Fruit fly (Drosophila melanogaster) whole organism, embryonic: ENCODE data around the gene CG42272.

Experiments
- ATbp ChIP-seq: fragments of 200-800 bp; sonication (Bioruptor generic); optimal IDR thresholded peaks from 2 replicates; lab custom pipeline; 2017; ENCODE audit warnings: missing biosample characterization, mild to moderate bottlenecking, missing genetic modification characterization, missing genetic modification reagents
- Abd-B ChIP-seq: fragments of 200-800 bp; sonication (Bioruptor generic); optimal IDR thresholded peaks from 2 replicates; lab custom pipeline; 2018; ENCODE audit warnings: missing biosample characterization, mild to moderate bottlenecking, missing genetic modification characterization, moderate library complexity
- Antp ChIP-seq: fragments of 200-800 bp; sonication (Bioruptor generic); optimal IDR thresholded peaks from 3 replicates; lab custom pipeline; 2016; ENCODE audit warnings: missing biosample characterization, missing genetic modification characterization
- Atf-2 ChIP-seq: fragments of 200-800 bp; sonication (Bioruptor generic); optimal IDR thresholded peaks from 2 replicates; lab custom pipeline; 2016; ENCODE audit warnings: missing biosample characterization, missing genetic modification characterization
- Bdp1 ChIP-seq: fragments of 200-800 bp; sonication (Bioruptor generic); optimal IDR thresholded peaks from 3 replicates; lab custom pipeline; 2016; ENCODE audit warnings: missing biosample characterization, missing genetic modification characterization
- Bteb2 ChIP-seq: fragments of 200-800 bp; sonication (Bioruptor generic); optimal IDR thresholded peaks from 2 replicates; lab custom pipeline; 2016; ENCODE audit warnings: missing biosample characterization, missing genetic modification characterization
- C15 ChIP-seq: fragments of 200-800 bp; sonication (Bioruptor generic); IDR thresholded peaks from 3 replicates; pipeline ENCODE4 v1.3.6; 2022; ENCODE audit warnings: missing biosample characterization, missing genetic modification characterization
- CG10366 ChIP-seq: fragments of 200-800 bp; sonication (Bioruptor generic); IDR thresholded peaks from 2 replicates; pipeline ENCODE4 v1.3.6; 2022; ENCODE audit warnings: missing biosample characterization, missing genetic modification characterization
- CG10959 ChIP-seq: fragments of 200-800 bp; sonication (Bioruptor generic); IDR thresholded peaks from 2 replicates; pipeline ENCODE4 v1.3.6; 2022; ENCODE audit warnings: missing biosample characterization, missing genetic modification characterization
- CG12659 ChIP-seq: fragments of 200-800 bp; sonication (Bioruptor generic); optimal IDR thresholded peaks from 3 replicates; lab custom pipeline; 2017; ENCODE audit warnings: mild to moderate bottlenecking, missing biosample characterization, missing genetic modification reagents, missing genetic modification characterization
- CG12942 ChIP-seq: fragments of 200-800 bp; sonication (Bioruptor generic); optimal IDR thresholded peaks from 3 replicates; lab custom pipeline; 2016; ENCODE audit warnings: missing biosample characterization, missing genetic modification characterization
- CG15514 ChIP-seq: fragments of 200-800 bp; sonication (Bioruptor generic); optimal IDR thresholded peaks from 3 replicates; lab custom pipeline; 2017; ENCODE audit warnings: missing biosample characterization, missing genetic modification characterization, mild to moderate bottlenecking, moderate library complexity, missing genetic modification reagents
- CG15601 ChIP-seq: fragments of 200-800 bp; sonication (Bioruptor generic); optimal IDR thresholded peaks from 3 replicates; lab custom pipeline; 2019; ENCODE audit warnings: missing biosample characterization, mild to moderate bottlenecking, missing genetic modification characterization, moderate library complexity
- CG16863 ChIP-seq: fragments of 200-800 bp; sonication (Bioruptor generic); optimal IDR thresholded peaks from 3 replicates; lab custom pipeline; 2016; ENCODE audit warnings: missing biosample characterization, missing genetic modification characterization
- CG2120 ChIP-seq: fragments of 200-800 bp; sonication (Bioruptor generic); optimal IDR thresholded peaks from 3 replicates; lab custom pipeline; 2016; ENCODE audit warnings: missing biosample characterization, missing genetic modification characterization
- CG2129 ChIP-seq: fragments of 200-800 bp; sonication (Bioruptor generic); IDR thresholded peaks from 2 replicates; pipeline ENCODE4 v1.3.6; 2022; ENCODE audit warnings: missing biosample characterization, missing genetic modification characterization; ENCODE audit not compliant: partially characterized antibody
- CG30403 ChIP-seq: fragments of 200-800 bp; sonication (Bioruptor generic); optimal IDR thresholded peaks from 3 replicates; lab custom pipeline; 2016; ENCODE audit warnings: missing biosample characterization, missing genetic modification characterization
- CG4707 ChIP-seq: fragments of 200-800 bp; sonication (Bioruptor generic); optimal IDR thresholded peaks from 2 replicates; lab custom pipeline; 2018; ENCODE audit warnings: missing biosample characterization, mild to moderate bottlenecking, missing genetic modification characterization, moderate library complexity
- CG6765 ChIP-seq: fragments of 200-800 bp; sonication (Bioruptor generic); optimal IDR thresholded peaks from 3 replicates; lab custom pipeline; 2017; ENCODE audit warnings: missing biosample characterization, mild to moderate bottlenecking, missing genetic modification characterization
- CoRest ChIP-seq: fragments of 200-800 bp; sonication (Bioruptor generic); optimal IDR thresholded peaks from 3 replicates; lab custom pipeline; 2018; ENCODE audit warnings: missing biosample characterization, mild to moderate bottlenecking, missing genetic modification characterization, moderate library complexity
- Dbx ChIP-seq: fragments of 200-800 bp; sonication (Bioruptor generic); IDR thresholded peaks from 3 replicates; pipeline ENCODE4 v1.3.6; 2022; ENCODE audit warnings: missing biosample characterization, missing genetic modification characterization
- Dll ChIP-seq: fragments of 200-800 bp; sonication (Bioruptor generic); IDR thresholded peaks from 4 replicates; pipeline ENCODE4 v1.3.6; 2022; ENCODE audit warnings: missing biosample characterization, missing genetic modification characterization; ENCODE audit not compliant: partially characterized antibody
- ERR ChIP-seq: fragments of 200-800 bp; sonication (Bioruptor generic); optimal IDR thresholded peaks from 2 replicates; lab custom pipeline; 2016; ENCODE audit warnings: missing biosample characterization, missing genetic modification characterization
- Hr51 ChIP-seq, 2 experiments: fragments of 200-800 bp; sonication (Bioruptor generic); optimal IDR thresholded peaks; 2 replicates in 1 of 2; 3 replicates in 1 of 2; lab custom pipeline; 2016 to 2018; ENCODE audit warnings: missing biosample characterization in 2 of 2, missing genetic modification characterization in 2 of 2, mild to moderate bottlenecking in 1 of 2, moderate library complexity in 1 of 2
- Lim3 ChIP-seq: fragments of 200-800 bp; sonication (Bioruptor generic); IDR thresholded peaks from 2 replicates; pipeline ENCODE4 v1.3.6; 2022; ENCODE audit warnings: missing biosample characterization, missing genetic modification characterization
- Med ChIP-seq: fragments of 200-800 bp; sonication (Bioruptor generic); peaks from one replicate; lab custom pipeline; 2016; ENCODE audit warnings: missing biosample characterization, missing genetic modification characterization, mild to moderate bottlenecking, inconsistent platforms, moderate library complexity
- NC2β ChIP-seq: fragments of 200-800 bp; sonication (Bioruptor generic); optimal IDR thresholded peaks from 2 replicates; lab custom pipeline; 2016; ENCODE audit warnings: missing biosample characterization, missing genetic modification characterization
- Optix ChIP-seq: fragments of 200-800 bp; sonication (Bioruptor generic); IDR thresholded peaks from 3 replicates; pipeline ENCODE4 v1.3.6; 2022; ENCODE audit warnings: missing biosample characterization, missing genetic modification characterization
- Rfx ChIP-seq: fragments of 200-800 bp; sonication (Bioruptor generic); IDR thresholded peaks from 2 replicates; pipeline ENCODE4 v1.3.6; 2022; ENCODE audit warnings: missing biosample characterization, missing genetic modification characterization
- Rx ChIP-seq: fragments of 200-800 bp; sonication (Bioruptor generic); IDR thresholded peaks from 2 replicates; pipeline ENCODE4 v1.3.6; 2022; ENCODE audit warnings: missing biosample characterization, missing genetic modification characterization
- Sin3A ChIP-seq: fragments of >200 bp; optimal IDR thresholded peaks from 2 replicates; lab custom pipeline; 2018
- Vsx1 ChIP-seq: fragments of 200-800 bp; sonication (Bioruptor generic); optimal IDR thresholded peaks from 2 replicates; lab custom pipeline; 2017; ENCODE audit warnings: missing biosample characterization, mild to moderate bottlenecking, missing genetic modification characterization, missing genetic modification reagents
- abd-A ChIP-seq: fragments of 200-800 bp; sonication (Bioruptor generic); optimal IDR thresholded peaks from 3 replicates; lab custom pipeline; 2019; ENCODE audit warnings: missing biosample characterization, mild to moderate bottlenecking, missing genetic modification characterization, moderate library complexity
- ci ChIP-seq: fragments of 200-800 bp; sonication (Bioruptor generic); IDR thresholded peaks from 3 replicates; pipeline ENCODE4 v1.3.6; 2022; ENCODE audit warnings: missing biosample characterization, missing genetic modification characterization
- dimm ChIP-seq: fragments of 200-800 bp; sonication (Bioruptor generic); IDR thresholded peaks from 2 replicates; pipeline ENCODE4 v1.3.6; 2022; ENCODE audit warnings: missing biosample characterization, missing genetic modification characterization
- gcm ChIP-seq: fragments of 200-800 bp; sonication (Bioruptor generic); optimal IDR thresholded peaks from 2 replicates; lab custom pipeline; 2019; ENCODE audit warnings: missing biosample characterization, mild to moderate bottlenecking, missing genetic modification characterization, moderate library complexity
- her ChIP-seq: fragments of 200-800 bp; sonication (Bioruptor generic); optimal IDR thresholded peaks from 2 replicates; lab custom pipeline; 2016; ENCODE audit warnings: missing biosample characterization, missing genetic modification characterization
- hth ChIP-seq: fragments of >200 bp; optimal IDR thresholded peaks from 2 replicates; lab custom pipeline; 2017; ENCODE audit warnings: inconsistent platforms
- kay ChIP-seq: fragments of 200-800 bp; sonication (Bioruptor generic); optimal IDR thresholded peaks from 2 replicates; lab custom pipeline; 2016; ENCODE audit warnings: missing biosample characterization, missing genetic modification characterization
- klu ChIP-seq: fragments of 200-800 bp; sonication (Bioruptor generic); IDR thresholded peaks from 2 replicates; pipeline ENCODE4 v1.3.6; 2022; ENCODE audit warnings: missing biosample characterization, missing genetic modification characterization
- lmd ChIP-seq: fragments of 200-800 bp; sonication (Bioruptor generic); IDR thresholded peaks from 2 replicates; pipeline ENCODE4 v1.3.6; 2022; ENCODE audit warnings: missing biosample characterization, missing genetic modification characterization
- lola ChIP-seq, 3 experiments: fragments of >200 bp in 2 of 3; fragments of 200-800 bp in 1 of 3; sonication (Bioruptor generic) in 1 of 3; optimal IDR thresholded peaks; 2 replicates each; lab custom pipeline; 2017 to 2019; ENCODE audit warnings: missing biosample characterization in 3 of 3, missing genetic modification characterization in 3 of 3, mild to moderate bottlenecking in 1 of 3, moderate library complexity in 1 of 3
- mirr ChIP-seq: fragments of 200-800 bp; sonication (Bioruptor generic); optimal IDR thresholded peaks from 3 replicates; lab custom pipeline; 2018; ENCODE audit warnings: missing biosample characterization, mild to moderate bottlenecking, missing genetic modification characterization
- nmo ChIP-seq: fragments of 200-800 bp; sonication (Bioruptor generic); optimal IDR thresholded peaks from 2 replicates; lab custom pipeline; 2018; ENCODE audit warnings: missing biosample characterization, mild to moderate bottlenecking, missing genetic modification characterization, moderate library complexity
- oc ChIP-seq: fragments of 200-800 bp; sonication (Bioruptor generic); optimal IDR thresholded peaks from 2 replicates; lab custom pipeline; 2018; ENCODE audit warnings: missing biosample characterization, mild to moderate bottlenecking, missing genetic modification characterization, moderate library complexity
- org-1 ChIP-seq: fragments of 200-800 bp; sonication (Bioruptor generic); optimal IDR thresholded peaks from 2 replicates; lab custom pipeline; 2017; ENCODE audit warnings: missing biosample characterization, missing genetic modification characterization
- pb ChIP-seq: fragments of 200-800 bp; sonication (Bioruptor generic); optimal IDR thresholded peaks from 3 replicates; lab custom pipeline; 2016; ENCODE audit warnings: missing biosample characterization, missing genetic modification characterization
- repo ChIP-seq: fragments of 200-800 bp; sonication (Bioruptor generic); optimal IDR thresholded peaks from 2 replicates; lab custom pipeline; 2016; ENCODE audit warnings: missing biosample characterization, missing genetic modification characterization
- sisA ChIP-seq: fragments of 200-800 bp; sonication (Bioruptor generic); IDR thresholded peaks from 2 replicates; pipeline ENCODE4 v1.3.6; 2022; ENCODE audit warnings: missing biosample characterization, missing genetic modification characterization
- slp2 ChIP-seq: fragments of 200-800 bp; sonication (Bioruptor generic); optimal IDR thresholded peaks from 2 replicates; lab custom pipeline; 2016; ENCODE audit warnings: missing biosample characterization, missing genetic modification characterization
- stc ChIP-seq: fragments of 200-800 bp; sonication (Bioruptor generic); IDR thresholded peaks from 2 replicates; pipeline ENCODE4 v1.3.6; 2022; ENCODE audit warnings: missing biosample characterization, missing genetic modification characterization
- tap ChIP-seq: fragments of 200-800 bp; optimal IDR thresholded peaks from 3 replicates; lab custom pipeline; 2019; ENCODE audit warnings: missing biosample characterization, mild to moderate bottlenecking, missing genetic modification characterization, moderate library complexity
- wek ChIP-seq: fragments of 200-800 bp; sonication (Bioruptor generic); optimal IDR thresholded peaks from 3 replicates; lab custom pipeline; 2018; ENCODE audit warnings: missing biosample characterization, mild to moderate bottlenecking, missing genetic modification characterization, moderate library complexity

The CG42272 gene

DNA sequence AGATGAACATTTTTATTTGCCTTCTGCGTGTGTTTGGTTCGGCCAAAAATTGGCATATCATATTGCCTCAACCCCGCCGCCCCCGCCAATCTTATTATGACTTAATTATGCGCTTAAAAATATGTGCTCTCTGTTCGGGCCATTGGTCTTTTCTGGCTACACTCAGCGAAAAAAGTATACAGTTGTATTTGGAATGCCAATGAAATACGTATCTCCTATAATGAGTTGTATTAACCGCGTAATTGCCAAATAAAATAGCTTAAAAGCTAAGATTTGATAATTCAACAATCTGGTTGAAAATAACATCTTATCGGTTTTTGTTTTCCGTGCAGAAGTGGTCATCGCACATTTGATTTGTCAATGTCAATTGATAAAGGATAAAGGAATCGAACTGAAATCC lies 17.2 kb downstream of the CG42272 start (continued):
- TF ChIP-seq hth (lab: Kevin White, UChicago) (no peak), ci (GFP tag; lab: Robert Waterston, UW) (no peak), kay (GFP tag; lab: Kevin White, UChicago) (no peak), NC2β (GFP tag; lab: Kevin White, UChicago) (no peak), CG10366 (GFP tag; lab: Robert Waterston, UW) (no peak), CG10959 (GFP tag; lab: Robert Waterston, UW) (no peak), gcm (no peak), lmd (GFP tag; lab: Robert Waterston, UW) (no peak), CG12942 (GFP tag; lab: Kevin White, UChicago) (no peak), C15 (GFP tag; lab: Robert Waterston, UW) (no peak), CG4707 (GFP tag; lab: Kevin White, UChicago) (no peak), her (no peak), Med (GFP tag; lab: Kevin White, UChicago) (peak; percentile 83), CG12659 (GFP tag; lab: Kevin White, UChicago) (peak; percentile 3), Sin3A (lab: Kevin White, UChicago) (no peak), oc (tag; lab: Kevin White, UChicago) (no peak), CG30403 (no peak), Optix (GFP tag; lab: Robert Waterston, UW) (no peak), CG15601 (tag; lab: Kevin White, UChicago) (no peak), Bteb2 (GFP tag; lab: Kevin White, UChicago) (no peak), Rx (GFP tag; lab: Robert Waterston, UW) (no peak), mirr (GFP tag; lab: Kevin White, UChicago) (no peak), wek (GFP tag; lab: Kevin White, UChicago) (no peak), Bdp1 (GFP tag; lab: Kevin White, UChicago) (no peak), Rfx (GFP tag; lab: Robert Waterston, UW) (no peak), CG16863 (no peak), CG15514 (peak; percentile 18), org-1 (GFP tag; lab: Kevin White, UChicago) (no peak), CG6765 (GFP tag; lab: Kevin White, UChicago) (no peak), ATbp (GFP tag; lab: Kevin White, UChicago) (no peak), Hr51 (GFP tag; optimal IDR thresholded peaks at IDR 0.05; lab: Kevin White, UChicago) (peak in 1 of 2 experiments; percentile 38), dimm (GFP tag; lab: Robert Waterston, UW) (no peak), CG2129 (no peak), Dbx (GFP tag; lab: Robert Waterston, UW) (no peak), sisA (GFP tag; lab: Robert Waterston, UW) (no peak), Vsx1 (GFP tag; lab: Kevin White, UChicago) (no peak), stc (no peak), CG2120 (GFP tag; lab: Kevin White, UChicago) (peak; percentile 31), pb (GFP tag; lab: Kevin White, UChicago) (no peak), klu (GFP tag; lab: Robert Waterston, UW) (no peak), Dll (GFP tag; lab: Robert Waterston, UW) (no peak), tap (tag; lab: Kevin White, UChicago) (no peak), lola (GFP tag; optimal IDR thresholded peaks at IDR 0.05; lab: Kevin White, UChicago) (no peak), Lim3 (GFP tag; lab: Robert Waterston, UW) (no peak), Antp (GFP tag; lab: Kevin White, UChicago) (no peak), Atf-2 (no peak), CoRest (tag; lab: Kevin White, UChicago) (no peak), ERR (GFP tag; lab: Kevin White, UChicago) (no peak), slp2 (GFP tag; lab: Kevin White, UChicago) (no peak), abd-A (tag; lab: Kevin White, UChicago) (no peak), nmo (GFP tag; lab: Kevin White, UChicago) (peak; percentile 10), repo (GFP tag; lab: Kevin White, UChicago) (no peak), Abd-B (no peak)
